Fruit fly (Drosophila melanogaster) whole organism, wandering third instar larva: ENCODE results near the gene opm.
A peak's percentile ranks its signal among the peaks of the same experiment; 100 is the strongest.

ENCODE experiments used
- Abd-B ChIP-seq: fragments of >200 bp; optimal IDR thresholded peaks from 2 replicates; lab custom pipeline; 2017; ENCODE audit warnings: missing biosample characterization, missing genetic modification characterization
- Hr78 ChIP-seq: fragments of >200 bp; optimal IDR thresholded peaks from 2 replicates; lab custom pipeline; 2017; ENCODE audit warnings: missing biosample characterization, missing genetic modification characterization
- Jra ChIP-seq: sonication (Bioruptor generic); optimal IDR thresholded peaks from 2 replicates; lab custom pipeline; 2016; ENCODE audit warnings: missing biosample characterization, missing genetic modification characterization
- Myc ChIP-seq: fragments of >200 bp; optimal IDR thresholded peaks from 2 replicates; lab custom pipeline; 2017
- foxo ChIP-seq, 2 experiments: fragments of 200-800 bp; sonication (Bioruptor generic); optimal IDR thresholded peaks; 2 replicates in 1 of 2; 3 replicates in 1 of 2; lab custom pipeline; 2016 to 2017; ENCODE audit warnings: missing biosample characterization in 2 of 2, missing genetic modification characterization in 2 of 2
- h ChIP-seq: fragments of 200-800 bp; sonication (Bioruptor generic); optimal IDR thresholded peaks from 3 replicates; lab custom pipeline; 2016; ENCODE audit warnings: missing biosample characterization, mild to moderate bottlenecking, missing genetic modification characterization
- pan ChIP-seq: fragments of >200 bp; optimal IDR thresholded peaks from 2 replicates; lab custom pipeline; 2017
- psq ChIP-seq: fragments of 200-800 bp; sonication (Bioruptor generic); optimal IDR thresholded peaks from 3 replicates; lab custom pipeline; 2017; ENCODE audit warnings: missing biosample characterization, mild to moderate bottlenecking, missing genetic modification characterization, moderate library complexity
- sv ChIP-seq: fragments of 200-800 bp; sonication (Bioruptor generic); optimal IDR thresholded peaks from 3 replicates; lab custom pipeline; 2016; ENCODE audit warnings: missing biosample characterization, missing genetic modification characterization
- usp ChIP-seq: fragments of >200 bp; optimal IDR thresholded peaks from 2 replicates; lab custom pipeline; 2017; ENCODE audit warnings: missing biosample characterization, missing genetic modification characterization

DNA sequence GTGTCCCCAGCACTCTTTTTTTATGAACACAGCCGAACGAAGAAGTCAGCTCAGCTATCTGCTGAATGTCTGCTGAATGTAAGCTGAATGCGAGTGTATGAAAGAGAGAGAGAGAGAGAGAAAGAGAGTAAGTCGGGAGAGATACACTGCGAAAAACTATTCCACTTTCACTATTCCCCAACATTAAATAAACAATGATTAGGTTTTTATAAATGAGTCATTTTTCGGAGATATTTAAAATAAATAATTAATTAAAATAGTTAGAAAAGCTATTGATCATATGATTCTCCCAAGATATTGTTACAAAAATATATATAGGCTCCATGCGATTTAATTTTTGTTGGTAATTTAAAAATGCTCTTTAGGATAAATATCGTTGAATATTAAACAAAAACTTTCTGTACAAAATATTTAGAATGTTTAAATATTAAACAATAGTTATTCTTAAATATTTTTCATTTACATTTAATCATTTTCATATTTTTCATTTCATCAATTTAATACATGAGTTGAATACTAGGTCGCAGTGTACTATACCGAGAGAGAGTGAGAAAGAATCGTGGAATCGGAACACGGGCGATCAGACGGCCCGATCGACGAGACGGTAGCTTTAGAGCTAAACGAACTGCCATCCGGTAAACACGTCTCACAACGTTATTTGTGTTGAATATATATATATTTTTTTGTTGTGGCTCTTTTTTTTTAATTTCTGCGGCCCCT lies 42.2 kb downstream of the opm start, which contains the start of gene be:
- TF ChIP-seq sv (GFP tag; lab: Kevin White, UChicago) (no peak), Abd-B (no peak), foxo (GFP tag; optimal IDR thresholded peaks at IDR 0.05; lab: Kevin White, UChicago) (peak in 1 of 2 experiments; percentile 68), usp (GFP tag; lab: Kevin White, UChicago) (no peak), h (GFP tag; lab: Kevin White, UChicago) (peak; percentile 22), psq (GFP tag; lab: Kevin White, UChicago) (peak; percentile 78), Myc (no peak), Jra (GFP tag; lab: Kevin White, UChicago) (peak; percentile 19), pan (lab: Kevin White, UChicago) (no peak), Hr78 (no peak)
